Worm (Caenorhabditis elegans) whole organism, late embryonic: ENCODE results near the gene H14A12.5.
A peak's percentile ranks its signal among the peaks of the same experiment; 100 is the strongest.

Experiments used
- C08G9.2 ChIP-seq: sonication (generic microtip); optimal IDR thresholded peaks from 2 replicates; lab custom pipeline; 2016; ENCODE audit warnings: mild to moderate bottlenecking, missing genetic modification characterization, moderate library complexity, missing compliant biosample characterization
- F13H6.1 ChIP-seq: sonication (generic microtip); optimal IDR thresholded peaks from 2 replicates; lab custom pipeline; 2016; ENCODE audit warnings: missing genetic modification characterization, missing compliant biosample characterization
- ama-1 ChIP-seq: fragments of 150-350 bp; optimal IDR thresholded peaks from 2 replicates; lab custom pipeline; 2014
- ceh-14 ChIP-seq: sonication (generic microtip); optimal IDR thresholded peaks from 2 replicates; lab custom pipeline; 2016; ENCODE audit warnings: missing genotype, missing genetic modification characterization, missing compliant biosample characterization
- ceh-18 ChIP-seq: sonication (generic microtip); optimal IDR thresholded peaks from 2 replicates; lab custom pipeline; 2016; ENCODE audit warnings: missing genetic modification characterization, missing compliant biosample characterization
- ceh-19 ChIP-seq: fragments of 200-800 bp; sonication (Bioruptor generic); optimal IDR thresholded peaks from 2 replicates; lab custom pipeline; 2018; ENCODE audit warnings: mild to moderate bottlenecking, missing genetic modification characterization, missing compliant biosample characterization
- ceh-2 ChIP-seq: sonication (generic microtip); optimal IDR thresholded peaks from 2 replicates; lab custom pipeline; 2016; ENCODE audit warnings: missing genotype, missing genetic modification characterization, missing compliant biosample characterization
- ceh-24 ChIP-seq: sonication (generic microtip); optimal IDR thresholded peaks from 2 replicates; lab custom pipeline; 2016; ENCODE audit warnings: mild to moderate bottlenecking, missing genetic modification characterization, missing compliant biosample characterization
- ceh-30 ChIP-seq: fragments of 150-350 bp; optimal IDR thresholded peaks from 2 replicates; lab custom pipeline; 2014; ENCODE audit warnings: missing biosample characterization, missing genetic modification characterization
- ceh-31 ChIP-seq: sonication (generic microtip); optimal IDR thresholded peaks from 2 replicates; lab custom pipeline; 2016; ENCODE audit warnings: missing genetic modification characterization, missing compliant biosample characterization
- ceh-34 ChIP-seq: sonication (generic microtip); optimal IDR thresholded peaks from 2 replicates; lab custom pipeline; 2016; ENCODE audit warnings: mild to moderate bottlenecking, missing genetic modification characterization, missing compliant biosample characterization
- ceh-45 ChIP-seq: fragments of 200-800 bp; sonication (Bioruptor generic); IDR thresholded peaks from 2 replicates; pipeline ENCODE4 v1.3.6; 2022; ENCODE audit warnings: missing genetic modification reagents, missing genetic modification characterization, missing compliant biosample characterization
- ceh-48 ChIP-seq: sonication (generic microtip); optimal IDR thresholded peaks from 2 replicates; lab custom pipeline; 2016; ENCODE audit warnings: missing genetic modification characterization, inconsistent platforms, missing compliant biosample characterization
- dve-1 ChIP-seq: sonication (generic microtip); optimal IDR thresholded peaks from 2 replicates; lab custom pipeline; 2017; ENCODE audit warnings: antibody characterized with exemption, mild to moderate bottlenecking, missing genetic modification characterization, missing compliant biosample characterization
- elt-2 ChIP-seq: sonication (generic microtip); optimal IDR thresholded peaks from 2 replicates; lab custom pipeline; 2016; ENCODE audit warnings: missing genetic modification reagents, missing genetic modification characterization, missing compliant biosample characterization
- elt-4 ChIP-seq: sonication (generic microtip); optimal IDR thresholded peaks from 2 replicates; lab custom pipeline; 2016; ENCODE audit warnings: missing genetic modification characterization, missing compliant biosample characterization
- ets-4 ChIP-seq: sonication (generic microtip); optimal IDR thresholded peaks from 2 replicates; lab custom pipeline; 2016; ENCODE audit warnings: missing genetic modification characterization, missing compliant biosample characterization
- eyg-1 ChIP-seq: sonication (generic microtip); optimal IDR thresholded peaks from 2 replicates; lab custom pipeline; 2016; ENCODE audit warnings: missing genotype, missing genetic modification characterization, missing compliant biosample characterization
- fax-1 ChIP-seq: sonication (generic microtip); optimal IDR thresholded peaks from 2 replicates; lab custom pipeline; 2016; ENCODE audit warnings: missing genotype, missing genetic modification characterization, missing compliant biosample characterization
- fkh-6 ChIP-seq: sonication (generic microtip); optimal IDR thresholded peaks from 2 replicates; lab custom pipeline; 2016; ENCODE audit warnings: missing genetic modification characterization, missing compliant biosample characterization
- gmeb-2 ChIP-seq: sonication (generic microtip); optimal IDR thresholded peaks from 2 replicates; lab custom pipeline; 2016; ENCODE audit warnings: missing genetic modification characterization, inconsistent platforms, missing compliant biosample characterization
- hlh-15 ChIP-seq: sonication (generic microtip); optimal IDR thresholded peaks from 2 replicates; lab custom pipeline; 2016; ENCODE audit warnings: missing genetic modification characterization, missing compliant biosample characterization
- hlh-30 ChIP-seq: sonication (generic microtip); optimal IDR thresholded peaks from 2 replicates; lab custom pipeline; 2017; ENCODE audit warnings: antibody characterized with exemption, missing genetic modification characterization, missing compliant biosample characterization; ENCODE audit not compliant: insufficient read depth
- hlh-8 ChIP-seq: sonication (generic microtip); optimal IDR thresholded peaks from 2 replicates; lab custom pipeline; 2016; ENCODE audit warnings: missing genotype, missing genetic modification characterization, missing compliant biosample characterization
- mec-3 ChIP-seq: sonication (generic microtip); optimal IDR thresholded peaks from 2 replicates; lab custom pipeline; 2016; ENCODE audit warnings: borderline replicate concordance, missing genetic modification characterization, missing compliant biosample characterization
- pha-2 ChIP-seq: sonication (generic microtip); optimal IDR thresholded peaks from 2 replicates; lab custom pipeline; 2017; ENCODE audit warnings: mild to moderate bottlenecking, missing genetic modification characterization, missing compliant biosample characterization
- pha-4 ChIP-seq: fragments of 150-350 bp; optimal IDR thresholded peaks from 2 replicates; lab custom pipeline; 2018; ENCODE audit warnings: missing biosample characterization, missing genetic modification reagents, missing genetic modification characterization
- pros-1 ChIP-seq: fragments of 150-350 bp; optimal IDR thresholded peaks from 2 replicates; lab custom pipeline; 2014; ENCODE audit warnings: missing biosample characterization, missing genetic modification reagents, missing genetic modification characterization
- ref-2 ChIP-seq: sonication (generic microtip); optimal IDR thresholded peaks from 2 replicates; lab custom pipeline; 2016; ENCODE audit warnings: missing genetic modification characterization, missing compliant biosample characterization
- sox-2 ChIP-seq: fragments of 200-800 bp; sonication (Bioruptor generic); IDR thresholded peaks from 2 replicates; pipeline ENCODE4 v1.3.6; 2022; ENCODE audit warnings: missing genetic modification reagents, missing genetic modification characterization, missing compliant biosample characterization
- sox-4 ChIP-seq: sonication (generic microtip); optimal IDR thresholded peaks from 2 replicates; lab custom pipeline; 2017; ENCODE audit warnings: mild to moderate bottlenecking, missing genetic modification characterization, inconsistent platforms, missing compliant biosample characterization
- tbx-7 ChIP-seq: sonication (generic microtip); optimal IDR thresholded peaks from 2 replicates; lab custom pipeline; 2016; ENCODE audit warnings: missing genotype, missing genetic modification characterization, missing compliant biosample characterization
- ttx-3 ChIP-seq: sonication (generic microtip); optimal IDR thresholded peaks from 2 replicates; lab custom pipeline; 2016; ENCODE audit warnings: missing genetic modification reagents, missing genetic modification characterization, missing compliant biosample characterization
- unc-55 ChIP-seq: sonication (generic microtip); optimal IDR thresholded peaks from 2 replicates; lab custom pipeline; 2017; ENCODE audit warnings: missing biosample characterization, missing genetic modification reagents, missing genetic modification characterization
- unc-86 ChIP-seq: sonication (generic microtip); optimal IDR thresholded peaks from 2 replicates; lab custom pipeline; 2016; ENCODE audit warnings: missing genetic modification characterization, missing compliant biosample characterization
- ztf-16 ChIP-seq: sonication (generic microtip); optimal IDR thresholded peaks from 2 replicates; lab custom pipeline; 2017; ENCODE audit warnings: missing genetic modification characterization, missing compliant biosample characterization

The H14A12.5 gene

DNA sequence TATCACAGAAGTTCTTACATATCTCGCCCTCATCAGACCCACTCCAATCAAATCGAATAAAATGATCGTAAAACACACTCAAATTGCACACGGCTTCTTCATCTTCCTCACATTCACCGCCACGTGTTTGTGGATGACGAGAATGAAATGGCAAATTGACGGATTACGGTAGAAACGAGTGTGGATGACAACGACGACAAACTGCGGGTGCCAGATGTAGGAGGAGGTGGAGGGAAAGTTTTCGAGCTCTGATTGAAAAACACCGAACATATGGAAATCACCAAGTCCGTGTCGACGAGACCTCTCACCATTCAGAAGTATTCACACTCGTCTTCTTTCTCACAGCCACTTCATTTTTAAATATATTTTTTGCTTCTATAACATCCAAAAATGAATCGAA lies 8.9 kb downstream of the H14A12.5 start, which contains the start of gene mls-1:
Gene mls-1, plus strand, starts transcription at position 324 of the 400 bp plus-strand sequence.
- peak; percentile 52 for TF ChIP-seq hlh-8
- TF ChIP-seq ceh-45, result no peak
- TF ChIP-seq, all 69 proteins: peak for 1

DNA sequence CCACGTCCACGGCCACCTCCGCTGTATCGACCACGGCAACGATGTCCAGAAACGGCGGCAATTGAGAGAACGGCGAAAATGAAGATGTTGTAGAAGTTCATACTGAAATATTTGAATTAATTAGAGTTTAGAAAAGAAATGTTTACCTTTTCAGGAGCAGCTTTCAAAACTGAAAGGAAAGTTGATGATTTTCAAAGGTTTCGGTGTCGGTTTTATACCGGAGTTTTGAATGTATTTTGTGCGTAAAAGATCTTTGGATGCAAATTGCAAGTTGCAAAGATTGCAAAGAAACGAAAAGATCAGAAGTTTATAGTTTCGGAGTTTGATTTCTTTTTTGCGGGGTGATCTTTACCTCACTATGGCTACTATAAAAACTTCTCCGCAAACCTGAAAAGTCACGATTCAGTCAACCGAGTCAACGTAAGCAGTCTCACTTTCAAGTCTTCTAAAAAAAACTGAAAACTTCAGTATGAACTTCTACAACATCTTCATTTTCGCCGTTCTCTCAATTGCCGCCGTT lies 10.0 kb downstream of the H14A12.5 start, which contains the start of the genes fipr-19 and fipr-18:
Gene fipr-19, minus strand, starts transcription at position 101 of the 520 bp plus-strand sequence.
Gene fipr-18, plus strand, starts transcription at position 470 of the 520 bp plus-strand sequence.
- TF ChIP-seq F13H6.1 (tag; lab: Kevin White, UChicago) (no peak), elt-4 (no peak), ztf-16 (tag; lab: Kevin White, UChicago) (no peak), ets-4 (tag; lab: Kevin White, UChicago) (no peak), hlh-30 (tag; lab: Kevin White, UChicago) (no peak), ceh-2 (tag; lab: Kevin White, UChicago) (no peak), ceh-48 (tag; lab: Kevin White, UChicago) (no peak), eyg-1 (tag; lab: Kevin White, UChicago) (no peak), sox-4 (tag; lab: Kevin White, UChicago) (no peak), ceh-31 (tag; lab: Kevin White, UChicago) (no peak), pha-2 (no peak), gmeb-2 (tag; lab: Kevin White, UChicago) (no peak), ceh-18 (tag; lab: Kevin White, UChicago) (no peak), C08G9.2 (no peak), mec-3 (tag; lab: Kevin White, UChicago) (no peak), hlh-15 (tag; lab: Kevin White, UChicago) (no peak), ceh-34 (tag; lab: Kevin White, UChicago) (no peak), ceh-14 (no peak), unc-86 (tag; lab: Kevin White, UChicago) (no peak)

DNA sequence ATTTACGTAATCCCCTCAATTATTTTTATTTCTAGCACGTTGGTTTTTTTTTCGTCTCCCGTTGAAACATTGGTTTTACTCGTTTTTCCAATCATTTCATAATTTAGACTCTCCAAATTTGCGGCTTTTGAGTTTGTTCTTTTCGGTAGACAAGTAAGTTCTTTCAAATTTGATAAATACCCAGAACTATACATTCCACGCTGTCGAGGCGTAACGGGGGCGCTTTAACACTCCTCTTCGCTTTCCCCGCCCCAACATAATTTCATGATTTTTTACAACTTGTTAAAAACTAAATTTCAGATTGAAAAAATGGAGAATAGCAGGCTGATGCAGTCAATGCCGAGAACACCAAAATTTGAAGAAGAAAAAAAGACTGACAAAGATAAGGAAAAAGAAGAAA lies 12.2 kb downstream of the H14A12.5 start, which contains the start of gene Y69F12A.1:
Gene Y69F12A.1, plus strand, starts transcription at position 301 of the 400 bp plus-strand sequence.
- no peak for TF ChIP-seq ttx-3
- no peak for TF ChIP-seq tbx-7 (tag; lab: Kevin White, UChicago)
- TF ChIP-seq ceh-24 (tag; lab: Kevin White, UChicago), result no peak
- TF ChIP-seq dve-1 (tag; lab: Kevin White, UChicago), result no peak
- TF ChIP-seq ztf-16 (tag; lab: Kevin White, UChicago), result no peak
- no peak for TF ChIP-seq ceh-30 (tag; lab: Kevin White, UChicago)
- no peak for TF ChIP-seq pros-1
- no peak for TF ChIP-seq pha-4 (tag; lab: Kevin White, UChicago)
- no peak for TF ChIP-seq ref-2 (tag; lab: Kevin White, UChicago)
- no peak for TF ChIP-seq elt-2 (tag; lab: Kevin White, UChicago)
- no peak for TF ChIP-seq fkh-6 (tag; lab: Kevin White, UChicago)
- TF ChIP-seq ceh-19 (GFP tag; lab: Kevin White, UChicago), result no peak
- TF ChIP-seq fax-1 (tag; lab: Kevin White, UChicago), result no peak

DNA sequence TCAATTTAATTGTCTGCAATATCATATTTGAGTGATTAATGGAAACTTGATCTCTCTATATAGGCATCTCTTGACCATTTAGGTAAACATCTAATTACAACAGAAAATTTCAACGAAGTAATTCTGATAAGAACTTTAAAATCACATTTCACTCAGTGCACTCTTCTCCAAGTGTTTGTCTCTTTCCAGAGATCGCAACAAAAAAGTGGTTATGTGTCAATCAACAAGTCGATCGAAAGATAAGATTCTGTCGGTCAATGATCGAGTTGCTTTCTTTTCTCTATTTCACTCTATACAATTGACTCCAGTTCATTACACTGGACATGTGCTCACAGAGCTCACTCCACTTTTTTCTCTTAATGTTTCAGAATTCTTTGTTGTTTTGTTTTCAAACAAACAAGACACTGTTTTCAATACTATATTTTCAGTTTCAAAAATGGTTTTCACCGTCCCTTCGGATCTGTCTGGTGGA lies 15.2 kb downstream of the H14A12.5 start, which contains the start of gene alh-12:
Gene alh-12, plus strand, starts transcription at position 422 of the 472 bp plus-strand sequence.
- TF ChIP-seq unc-55 (peak; percentile 25), dve-1 (tag; lab: Kevin White, UChicago) (no peak), hlh-8 (no peak), ceh-48 (tag; lab: Kevin White, UChicago) (no peak), C08G9.2 (no peak), ama-1 (lab: Kevin White, UChicago) (no peak), sox-2 (GFP tag; lab: Robert Waterston, UW) (no peak), pros-1 (no peak)
